Worm (Caenorhabditis elegans): Measurements from ENCODE around the gene ilys-3.

ce11 chrIV:2432693-2433092 lies 31.6 kb upstream of the ilys-3 start, which contains the start of gene C45G7.4:
- TF ChIP-seq ceh-13 (GFP tag; optimal IDR thresholded peaks at IDR 0.05), result no peak
- TF ChIP-seq ama-1 (optimal IDR thresholded peaks at IDR 0.05), result no peak
- no peak for TF ChIP-seq sea-1 (GFP tag; conservative IDR thresholded peaks at IDR 0.05)
- TF ChIP-seq hmg-4 (GFP tag; optimal IDR thresholded peaks at IDR 0.05), result no peak
- no peak for TF ChIP-seq hmbx-1 (tag; optimal IDR thresholded peaks at IDR 0.05)
- TF ChIP-seq scrt-1 (GFP tag; IDR thresholded peaks at IDR 0.05), result no peak
- TF ChIP-seq hnd-1 (tag; optimal IDR thresholded peaks at IDR 0.05), result no peak
- no peak for TF ChIP-seq ceh-36 (tag; optimal IDR thresholded peaks at IDR 0.05)
- no peak for TF ChIP-seq flt-1 (GFP tag; IDR thresholded peaks at IDR 0.05)
- TF ChIP-seq aly-1 (tag; optimal IDR thresholded peaks at IDR 0.05), result no peak
- TF ChIP-seq ets-7 (tag; optimal IDR thresholded peaks at IDR 0.05), result no peak
